Worm (Caenorhabditis elegans) whole organism, L2 larva: ENCODE measurements around the gene W09G10.9.

Source experiments
- C34F6.9 ChIP-seq: fragments of 150-350 bp; optimal IDR thresholded peaks from 2 replicates; lab custom pipeline; 2014; ENCODE audit warnings: missing biosample characterization, missing genetic modification characterization
- F13H6.1 ChIP-seq: sonication (generic microtip); optimal IDR thresholded peaks from 2 replicates; lab custom pipeline; 2016; ENCODE audit warnings: missing genetic modification characterization, missing compliant biosample characterization
- R02D3.7 ChIP-seq: fragments of 150-350 bp; optimal IDR thresholded peaks from 2 replicates; lab custom pipeline; 2014; ENCODE audit warnings: missing biosample characterization, missing genetic modification characterization
- Y55F3AM.14 ChIP-seq: fragments of 200-800 bp; sonication (Bioruptor generic); optimal IDR thresholded peaks from 2 replicates; lab custom pipeline; 2018; ENCODE audit warnings: mild to moderate bottlenecking, missing genetic modification characterization, missing compliant biosample characterization
- ZK546.5 ChIP-seq: sonication (generic microtip); optimal IDR thresholded peaks from 2 replicates; lab custom pipeline; 2017; ENCODE audit warnings: missing biosample characterization, missing genetic modification characterization
- ama-1 ChIP-seq: fragments of 150-350 bp; optimal IDR thresholded peaks from 2 replicates; lab custom pipeline; 2018; ENCODE audit warnings: inconsistent platforms
- blmp-1 ChIP-seq: sonication (generic microtip); optimal IDR thresholded peaks from 2 replicates; lab custom pipeline; 2017; ENCODE audit warnings: missing genetic modification characterization, mild to moderate bottlenecking, missing compliant biosample characterization, antibody characterized with exemption, moderate library complexity; ENCODE audit not compliant: insufficient read depth
- ceh-16 ChIP-seq: fragments of 150-350 bp; optimal IDR thresholded peaks from 2 replicates; lab custom pipeline; 2014; ENCODE audit warnings: missing biosample characterization, missing genetic modification characterization
- ceh-82 ChIP-seq: fragments of 150-350 bp; optimal IDR thresholded peaks from 2 replicates; lab custom pipeline; 2014; ENCODE audit warnings: missing biosample characterization, missing genetic modification characterization
- crh-2 ChIP-seq: sonication (generic microtip); optimal IDR thresholded peaks from 2 replicates; lab custom pipeline; 2017; ENCODE audit warnings: missing biosample characterization, missing genetic modification characterization
- dmd-4 ChIP-seq: sonication (generic microtip); optimal IDR thresholded peaks from 2 replicates; lab custom pipeline; 2017; ENCODE audit warnings: missing biosample characterization, missing genetic modification characterization
- egl-27 ChIP-seq: sonication (generic microtip); optimal IDR thresholded peaks from 3 replicates; lab custom pipeline; 2017; ENCODE audit warnings: missing biosample characterization, missing genetic modification reagents, missing genetic modification characterization
- elt-1 ChIP-seq: fragments of 150-350 bp; optimal IDR thresholded peaks from 2 replicates; lab custom pipeline; 2014; ENCODE audit warnings: missing biosample characterization, missing genetic modification characterization
- fos-1 ChIP-seq: fragments of 150-350 bp; optimal IDR thresholded peaks from 2 replicates; lab custom pipeline; 2014; ENCODE audit warnings: missing biosample characterization, missing genetic modification characterization
- gmeb-1 ChIP-seq: fragments of 150-350 bp; optimal IDR thresholded peaks from 2 replicates; lab custom pipeline; 2014; ENCODE audit warnings: missing biosample characterization, missing genetic modification characterization
- lin-11 ChIP-seq: fragments of 150-350 bp; sonication (generic microtip); optimal IDR thresholded peaks from 2 replicates; lab custom pipeline; 2014; ENCODE audit warnings: missing biosample characterization, missing genetic modification characterization, inconsistent platforms, mixed read lengths
- lin-13 ChIP-seq: fragments of 150-350 bp; optimal IDR thresholded peaks from 2 replicates; lab custom pipeline; 2014; ENCODE audit warnings: missing biosample characterization, missing genetic modification reagents, missing genetic modification characterization
- lin-39 ChIP-seq: fragments of 150-350 bp; optimal IDR thresholded peaks from 2 replicates; lab custom pipeline; 2014; ENCODE audit warnings: missing biosample characterization, missing genetic modification reagents, missing genetic modification characterization
- lsy-2 ChIP-seq, 2 experiments: fragments of 150-350 bp in 1 of 2; sonication (generic microtip) in 1 of 2; optimal IDR thresholded peaks; 2 replicates each; lab custom pipeline; 2014 to 2017; ENCODE audit warnings: missing biosample characterization in 2 of 2, missing genetic modification characterization in 2 of 2
- mab-5 ChIP-seq: fragments of 150-350 bp; optimal IDR thresholded peaks from 2 replicates; lab custom pipeline; 2014; ENCODE audit warnings: missing biosample characterization, missing genetic modification characterization
- mbf-1 ChIP-seq: sonication (generic microtip); optimal IDR thresholded peaks from 2 replicates; lab custom pipeline; 2017; ENCODE audit warnings: missing biosample characterization, missing genetic modification characterization
- mdl-1 ChIP-seq, 2 experiments: fragments of 150-350 bp in 1 of 2; sonication (generic microtip) in 1 of 2; optimal IDR thresholded peaks; 2 replicates each; lab custom pipeline; 2017; ENCODE audit warnings: missing biosample characterization in 2 of 2, missing genetic modification characterization in 2 of 2
- nhr-10 ChIP-seq: sonication (generic microtip); optimal IDR thresholded peaks from 2 replicates; lab custom pipeline; 2017; ENCODE audit warnings: missing biosample characterization, missing genetic modification characterization
- nhr-11 ChIP-seq: fragments of 150-350 bp; optimal IDR thresholded peaks from 2 replicates; lab custom pipeline; 2014; ENCODE audit warnings: missing biosample characterization, missing genetic modification characterization
- nhr-129 ChIP-seq: fragments of 150-350 bp; optimal IDR thresholded peaks from 2 replicates; lab custom pipeline; 2014; ENCODE audit warnings: missing biosample characterization, missing genetic modification characterization
- nhr-21 ChIP-seq: fragments of 150-350 bp; optimal IDR thresholded peaks from 2 replicates; lab custom pipeline; 2014; ENCODE audit warnings: missing biosample characterization, missing genetic modification characterization
- nhr-23 ChIP-seq: fragments of 150-350 bp; optimal IDR thresholded peaks from 2 replicates; lab custom pipeline; 2014; ENCODE audit warnings: missing biosample characterization, missing genetic modification reagents, missing genetic modification characterization
- nhr-25 ChIP-seq: fragments of 150-350 bp; sonication (generic microtip); optimal IDR thresholded peaks from 3 replicates; lab custom pipeline; 2014; ENCODE audit warnings: missing biosample characterization, missing genetic modification characterization
- nhr-6 ChIP-seq: fragments of 150-350 bp; optimal IDR thresholded peaks from 2 replicates; lab custom pipeline; 2014; ENCODE audit warnings: missing biosample characterization, missing genetic modification characterization
- nhr-77 ChIP-seq: fragments of 150-350 bp; optimal IDR thresholded peaks from 2 replicates; lab custom pipeline; 2014; ENCODE audit warnings: missing biosample characterization, missing genetic modification characterization
- peb-1 ChIP-seq: fragments of 150-350 bp; optimal IDR thresholded peaks from 2 replicates; lab custom pipeline; 2014; ENCODE audit warnings: missing biosample characterization, missing genetic modification characterization
- sem-4 ChIP-seq: fragments of 150-350 bp; optimal IDR thresholded peaks from 2 replicates; lab custom pipeline; 2014; ENCODE audit warnings: missing biosample characterization, missing genetic modification reagents, missing genetic modification characterization
- sma-3 ChIP-seq: sonication (generic microtip); optimal IDR thresholded peaks from 2 replicates; lab custom pipeline; 2016; ENCODE audit warnings: missing genetic modification reagents, missing genetic modification characterization, missing compliant biosample characterization
- sma-9 ChIP-seq, 2 experiments: fragments of 150-350 bp in 1 of 2; sonication (generic microtip) in 1 of 2; optimal IDR thresholded peaks; 2 replicates each; lab custom pipeline; 2014 to 2016; ENCODE audit warnings: missing genetic modification characterization in 2 of 2, mild to moderate bottlenecking in 1 of 2, missing biosample characterization in 1 of 2, missing compliant biosample characterization in 1 of 2, missing genetic modification reagents in 1 of 2, moderate library complexity in 1 of 2
- snpc-4 ChIP-seq: fragments of 150-350 bp; optimal IDR thresholded peaks from 2 replicates; lab custom pipeline; 2014; ENCODE audit warnings: missing biosample characterization, missing genetic modification characterization
- unc-39 ChIP-seq: fragments of 150-350 bp; optimal IDR thresholded peaks from 2 replicates; lab custom pipeline; 2014; ENCODE audit warnings: missing biosample characterization, missing genetic modification characterization
- unc-55 ChIP-seq: fragments of 150-350 bp; sonication (generic microtip); optimal IDR thresholded peaks from 3 replicates; lab custom pipeline; 2014; ENCODE audit warnings: missing biosample characterization, missing genetic modification reagents, missing genetic modification characterization
- unc-62 ChIP-seq: fragments of 150-350 bp; optimal IDR thresholded peaks from 2 replicates; lab custom pipeline; 2014; ENCODE audit warnings: missing biosample characterization, missing genetic modification reagents, missing genetic modification characterization
- zag-1 ChIP-seq: fragments of 150-350 bp; optimal IDR thresholded peaks from 2 replicates; lab custom pipeline; 2014; ENCODE audit warnings: missing biosample characterization, missing genetic modification characterization
- ztf-1 ChIP-seq: fragments of 200-800 bp; sonication (Bioruptor generic); conservative IDR thresholded peaks from 2 replicates; pipeline ENCODE4 v1.3.6; 2022; ENCODE audit warnings: missing genetic modification characterization, missing compliant biosample characterization

W09G10.9 gene

ce11 chrII:3502520-3503323 lies 18.9 kb upstream of the W09G10.9 start, which contains the start of the genes col-71 and Y49F6B.2:
col-71 (minus strand) TSS chrII:3502570.
Y49F6B.2 (plus strand) TSS chrII:3502968.
- TF ChIP-seq unc-62 (no peak), snpc-4 (tag; lab: Kevin White, UChicago) (peak; percentile 23), sem-4 (tag; lab: Kevin White, UChicago) (peak; percentile 47), peb-1 (tag; lab: Kevin White, UChicago) (no peak), Y55F3AM.14 (peak; percentile 25), crh-2 (tag; lab: Kevin White, UChicago) (peak; percentile 73), ceh-16 (no peak), sma-3 (GFP tag; lab: Kevin White, UChicago) (peak; percentile 77), nhr-10 (tag; lab: Kevin White, UChicago) (no peak), lin-13 (GFP tag; lab: Kevin White, UChicago) (peak; percentile 78), sma-9 (GFP tag; optimal IDR thresholded peaks at IDR 0.05; lab: Kevin White, UChicago) (no peak), sma-9 (tag; optimal IDR thresholded peaks at IDR 0.05; lab: Kevin White, UChicago) (no peak), dmd-4 (no peak), nhr-6 (tag; lab: Kevin White, UChicago) (peak; percentile 46), lin-39 (tag; lab: Kevin White, UChicago) (no peak), gmeb-1 (peak; percentile 71), unc-39 (tag; lab: Kevin White, UChicago) (no peak), nhr-129 (tag; lab: Kevin White, UChicago) (peak; percentile 46), nhr-77 (tag; lab: Kevin White, UChicago) (no peak), ama-1 (lab: Kevin White, UChicago) (no peak), elt-1 (tag; lab: Kevin White, UChicago) (no peak), mab-5 (tag; lab: Kevin White, UChicago) (peak; percentile 51), C34F6.9 (tag; lab: Kevin White, UChicago) (peak; percentile 91), nhr-25 (tag; lab: Kevin White, UChicago) (peak; percentile 56), unc-55 (peak; percentile 86), blmp-1 (no peak), ceh-82 (tag; lab: Kevin White, UChicago) (no peak), zag-1 (tag; lab: Kevin White, UChicago) (peak; percentile 33), ztf-1 (GFP tag; lab: Robert Waterston, UW) (no peak), F13H6.1 (tag; lab: Kevin White, UChicago) (peak; percentile 74), lin-11 (peak; percentile 12), ZK546.5 (no peak), nhr-11 (tag; lab: Kevin White, UChicago) (no peak), egl-27 (tag; lab: Kevin White, UChicago) (no peak), fos-1 (tag; lab: Kevin White, UChicago) (peak; percentile 26), R02D3.7 (tag; lab: Kevin White, UChicago) (peak; percentile 19), mdl-1 (tag; optimal IDR thresholded peaks at IDR 0.05; lab: Kevin White, UChicago) (no peak), nhr-21 (peak; percentile 36), lsy-2 (tag; optimal IDR thresholded peaks at IDR 0.05; lab: Kevin White, UChicago) (peak; percentile 84 to 88), mbf-1 (tag; lab: Kevin White, UChicago) (no peak)
- TF ChIP-seq, all 48 proteins: peak for 20

- no peak for TF ChIP-seq sem-4 (tag; lab: Kevin White, UChicago)
- TF ChIP-seq nhr-23 (tag; lab: Kevin White, UChicago): no peak
- no peak for TF ChIP-seq F13H6.1 (tag; lab: Kevin White, UChicago)
- no peak for TF ChIP-seq mbf-1 (tag; lab: Kevin White, UChicago)
- TF ChIP-seq ama-1 (lab: Kevin White, UChicago): no peak
- TF ChIP-seq C34F6.9 (tag; lab: Kevin White, UChicago): no peak
Observed at ce11 chrII:3504717-3505116, 16.9 kb upstream of the W09G10.9 start, which contains the start of gene cyh-1. cyh-1 (plus strand) TSS chrII:3505017.
